Worm (Caenorhabditis elegans) whole organism, midembryonic: ENCODE data around the gene ceeh-2.

Source experiments
- cog-1 ChIP-seq: sonication (generic microtip); optimal IDR thresholded peaks from 2 replicates; lab custom pipeline; 2016; ENCODE audit warnings: missing genetic modification characterization, missing compliant biosample characterization
- flt-1 ChIP-seq: fragments of 200-800 bp; sonication (Bioruptor generic); IDR thresholded peaks from 2 replicates; pipeline ENCODE4 v1.3.6; 2022; ENCODE audit warnings: missing genetic modification characterization, missing compliant biosample characterization
- klf-2 ChIP-seq: fragments of 200-800 bp; sonication (Bioruptor generic); conservative IDR thresholded peaks from 2 replicates; pipeline ENCODE4 v1.3.6; 2022; ENCODE audit warnings: missing genetic modification reagents, missing genetic modification characterization, missing compliant biosample characterization
- med-1 ChIP-seq: sonication (generic microtip); optimal IDR thresholded peaks from 2 replicates; lab custom pipeline; 2017; ENCODE audit warnings: missing genetic modification characterization, mild to moderate bottlenecking, missing compliant biosample characterization, antibody characterized with exemption, missing genetic modification reagents; ENCODE audit not compliant: insufficient read depth
- ref-1 ChIP-seq: fragments of 200-800 bp; sonication (Bioruptor generic); conservative IDR thresholded peaks from 2 replicates; pipeline ENCODE4 v1.3.6; 2022; ENCODE audit warnings: missing genetic modification reagents, missing genetic modification characterization, missing compliant biosample characterization
- ztf-23 ChIP-seq: fragments of 200-800 bp; sonication (Bioruptor generic); IDR thresholded peaks from 2 replicates; pipeline ENCODE4 v1.3.6; 2022; ENCODE audit warnings: missing genetic modification reagents, missing genetic modification characterization, missing compliant biosample characterization

DNA sequence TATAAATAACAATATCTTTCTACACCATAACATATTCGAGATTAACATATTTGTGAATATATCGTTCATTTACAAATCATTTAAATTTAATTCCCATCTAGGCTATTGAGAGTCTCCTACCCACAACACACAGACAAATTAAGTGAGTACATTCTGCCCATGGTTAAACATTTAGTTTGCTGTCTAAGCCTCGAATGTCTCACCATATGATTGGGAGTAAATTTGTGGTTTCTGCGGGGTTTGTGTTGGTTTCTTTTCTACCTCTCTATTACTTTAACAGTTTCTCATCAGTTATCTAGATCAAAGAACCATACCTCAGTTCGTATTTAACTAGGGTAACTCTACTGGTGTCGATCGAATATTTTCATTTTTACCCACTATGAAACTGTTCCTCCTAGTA, 40.7 kb upstream of the ceeh-2 start, which contains the start of gene ugt-2:
- TF ChIP-seq cog-1 (tag; lab: Kevin White, UChicago) (no peak), ztf-23 (GFP tag; lab: Robert Waterston, UW) (no peak), med-1 (GFP tag; lab: Kevin White, UChicago) (no peak), klf-2 (GFP tag; lab: Robert Waterston, UW) (no peak), flt-1 (GFP tag; lab: Robert Waterston, UW) (no peak), ref-1 (GFP tag; lab: Robert Waterston, UW) (no peak)
